Fruit fly (Drosophila melanogaster): ENCODE measurements around the gene Pgant35A.

- TF ChIP-seq CG15710 (tag; optimal IDR thresholded peaks at IDR 0.05) = no peak
- TF ChIP-seq EcR (GFP tag; optimal IDR thresholded peaks at IDR 0.05) = no peak
- TF ChIP-seq rn (GFP tag; IDR thresholded peaks at IDR 0.05) = no peak
- TF ChIP-seq CG17806 (tag; optimal IDR thresholded peaks at IDR 0.05) = no peak
- no peak for TF ChIP-seq CG32121 (GFP tag; IDR thresholded peaks at IDR 0.05)
- TF ChIP-seq CG9948 (tag; optimal IDR thresholded peaks at IDR 0.05) = no peak
- no peak for TF ChIP-seq CG8159 (tag; optimal IDR thresholded peaks at IDR 0.05)
- no peak for TF ChIP-seq fd96Ca (GFP tag; IDR thresholded peaks at IDR 0.05)
Measured at dm6 chr2L:14376484-14377254, 17.6 kb downstream of the Pgant35A start.

All from whole organism, pupa.